Fruit fly (Drosophila melanogaster): ENCODE data around the gene ncd.

Gene ncd

DNA sequence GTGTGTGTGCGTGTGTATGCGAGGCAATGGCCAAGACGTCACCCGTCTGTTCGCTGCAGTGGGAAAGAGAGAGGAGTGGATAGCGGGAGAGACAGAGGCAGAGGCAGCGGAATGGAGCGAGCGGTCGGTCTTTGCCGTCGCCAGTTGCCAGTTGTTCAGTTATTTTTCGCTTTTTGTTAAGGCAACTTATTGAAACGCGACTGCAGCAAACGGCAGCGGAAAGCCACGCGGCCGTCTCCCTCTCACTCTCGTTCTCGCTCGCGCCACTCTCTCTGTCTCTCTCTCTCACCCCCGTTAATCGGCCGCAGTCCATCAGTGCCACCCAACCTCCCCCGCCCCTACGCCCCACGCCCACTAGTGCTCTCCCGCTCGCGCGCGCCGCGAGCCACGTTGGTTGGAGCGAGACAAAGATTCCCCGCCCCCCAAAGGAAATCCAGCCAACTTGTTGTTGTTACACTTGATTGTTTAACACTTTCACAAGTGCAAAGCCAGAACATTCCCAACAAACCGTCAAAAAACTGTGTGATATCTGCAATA, 34.1 kb downstream of the ncd start (continued):
- TF ChIP-seq nerfin-1 (tag; optimal IDR thresholded peaks at IDR 0.05), result peak; percentile 86
- no peak for TF ChIP-seq gem (tag; optimal IDR thresholded peaks at IDR 0.05)
- TF ChIP-seq hb (GFP tag; IDR thresholded peaks at IDR 0.05; ENCODE audit: partially characterized antibody), result no peak
- peak; percentile 2 for TF ChIP-seq chn (GFP tag; optimal IDR thresholded peaks at IDR 0.05)
- TF ChIP-seq chinmo (GFP tag; IDR thresholded peaks at IDR 0.05; ENCODE audit: partially characterized antibody), result peak; percentile 99
- TF ChIP-seq pzg (GFP tag; optimal IDR thresholded peaks at IDR 0.05), result peak; percentile 11
- peak; percentile 99 for TF ChIP-seq crol (GFP tag; IDR thresholded peaks at IDR 0.05)
- no peak for TF ChIP-seq onecut (GFP tag; IDR thresholded peaks at IDR 0.05)
- TF ChIP-seq CG17385 (GFP tag; optimal IDR thresholded peaks at IDR 0.05), result peak; percentile 23
- peak; percentile 46 for TF ChIP-seq HmgD (GFP tag; optimal IDR thresholded peaks at IDR 0.05)
- peak; percentile 80 for TF ChIP-seq scrt (GFP tag; optimal IDR thresholded peaks at IDR 0.05)
- no peak for TF ChIP-seq trh (GFP tag; optimal IDR thresholded peaks at IDR 0.05)
- TF ChIP-seq CG3726 (GFP tag; IDR thresholded peaks at IDR 0.05), result no peak
- no peak for TF ChIP-seq HLHmδ (GFP tag; optimal IDR thresholded peaks at IDR 0.05)
- no peak for TF ChIP-seq mam (GFP tag; optimal IDR thresholded peaks at IDR 0.05)
- TF ChIP-seq CG11247 (GFP tag; IDR thresholded peaks at IDR 0.05), result 0 out of 2 replicates have a peak, but pooled peaks have one; percentile 11
- TF ChIP-seq CG2199 (GFP tag; IDR thresholded peaks at IDR 0.05), result peak; percentile 84; the same call in 2 of the 3 replicates
- TF ChIP-seq ATbp (GFP tag; optimal IDR thresholded peaks at IDR 0.05), result peak; percentile 10
- no peak for TF ChIP-seq salm (tag; optimal IDR thresholded peaks at IDR 0.05)
- TF ChIP-seq Fer1 (GFP tag; optimal IDR thresholded peaks at IDR 0.05), result peak; percentile 64
- TF ChIP-seq unc-4 (GFP tag; IDR thresholded peaks at IDR 0.05; ENCODE audit: partially characterized antibody), result peak; percentile 34; the same call in 1 of the 2 replicates
- peak; percentile 60; the same call in 2 of the 3 replicates for TF ChIP-seq zen2 (GFP tag; IDR thresholded peaks at IDR 0.05; ENCODE audit: partially characterized antibody)
- TF ChIP-seq Hmx (GFP tag; optimal IDR thresholded peaks at IDR 0.05), result no peak
- peak; percentile 90 for TF ChIP-seq CG12769 (tag; optimal IDR thresholded peaks at IDR 0.05)
- no peak for TF ChIP-seq CG17568 (GFP tag; optimal IDR thresholded peaks at IDR 0.05)
- TF ChIP-seq CG7745 (tag; optimal IDR thresholded peaks at IDR 0.05), result no peak
- peak; percentile 94 for TF ChIP-seq abd-A (tag; optimal IDR thresholded peaks at IDR 0.05)
- no peak for TF ChIP-seq CG9215 (GFP tag; IDR thresholded peaks at IDR 0.05)
- peak; percentile 38 for TF ChIP-seq GATAe (GFP tag; conservative IDR thresholded peaks at IDR 0.05)
- TF ChIP-seq CG10543 (GFP tag; optimal IDR thresholded peaks at IDR 0.05), result peak; percentile 87
- TF ChIP-seq pan (optimal IDR thresholded peaks at IDR 0.05), result no peak
- peak in 1 of 2 experiments; percentile 45 for TF ChIP-seq pan (GFP tag; optimal IDR thresholded peaks at IDR 0.05 in 1 of 2, IDR thresholded peaks at IDR 0.05 in 1 of 2)
- TF ChIP-seq CG10147 (GFP tag; optimal IDR thresholded peaks at IDR 0.05), result no peak
- TF ChIP-seq nerfin-2 (GFP tag; IDR thresholded peaks at IDR 0.05; ENCODE audit: partially characterized antibody), result peak; percentile 41; the same call in 1 of the 2 replicates
- no peak for TF ChIP-seq Awh (GFP tag; IDR thresholded peaks at IDR 0.05)
- no peak for TF ChIP-seq CG1529 (GFP tag; optimal IDR thresholded peaks at IDR 0.05)
- no peak for TF ChIP-seq CG14050 (GFP tag; IDR thresholded peaks at IDR 0.05)
- TF ChIP-seq Side (GFP tag; optimal IDR thresholded peaks at IDR 0.05), result peak; percentile 5
- TF ChIP-seq CG10209 (GFP tag; optimal IDR thresholded peaks at IDR 0.05), result peak; percentile 6
- TF ChIP-seq Gug (GFP tag; IDR thresholded peaks at IDR 0.05), result no peak
- TF ChIP-seq CG8359 (GFP tag; optimal IDR thresholded peaks at IDR 0.05; ENCODE audit: borderline replicate concordance), result no peak
- no peak for TF ChIP-seq Oli (tag; optimal IDR thresholded peaks at IDR 0.05)
- TF ChIP-seq bcd (GFP tag; optimal IDR thresholded peaks at IDR 0.05), result no peak
- TF ChIP-seq CG6813 (GFP tag; optimal IDR thresholded peaks at IDR 0.05), result no peak
- TF ChIP-seq CG13894 (tag; optimal IDR thresholded peaks at IDR 0.05), result peak; percentile 55
- peak; percentile 4 for TF ChIP-seq Abd-B (GFP tag; optimal IDR thresholded peaks at IDR 0.05)
- TF ChIP-seq CG30403 (GFP tag; optimal IDR thresholded peaks at IDR 0.05), result no peak
- no peak for TF ChIP-seq CG17612 (GFP tag; IDR thresholded peaks at IDR 0.05)
- TF ChIP-seq CG8924 (tag; optimal IDR thresholded peaks at IDR 0.05), result peak; percentile 15

Data from whole organism, embryonic.